Fruit fly (Drosophila melanogaster): ENCODE measurements around the gene Hsp67Bc.
A peak's percentile ranks its signal among the peaks of the same experiment; 100 is the strongest.

The Hsp67Bc gene

DNA sequence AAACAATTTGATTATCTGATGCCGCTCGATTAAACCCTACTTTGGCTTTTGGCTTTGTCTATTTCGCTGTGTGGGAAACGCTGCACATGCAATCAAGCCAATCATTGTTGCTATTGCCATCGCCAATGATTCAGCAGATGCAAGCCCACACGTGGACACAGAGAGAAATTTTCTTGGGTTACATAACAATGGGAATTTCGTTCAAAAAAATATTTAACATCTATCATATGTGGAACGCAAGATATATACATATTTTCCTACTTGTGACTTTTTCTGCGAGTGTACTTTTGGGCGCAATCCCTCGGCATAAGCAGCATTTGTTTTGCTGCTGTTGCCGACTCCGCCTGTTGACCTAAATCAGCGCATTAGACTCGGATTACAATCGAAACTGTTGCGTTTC is 47.0 kb upstream of the Hsp67Bc start (continued):
- TF ChIP-seq tna (GFP tag; IDR thresholded peaks at IDR 0.05; ENCODE audit: partially characterized antibody) (no peak), jigr1 (GFP tag; IDR thresholded peaks at IDR 0.05) (no peak), Bgb (GFP tag; IDR thresholded peaks at IDR 0.05; ENCODE audit: partially characterized antibody) (no peak), vvl (GFP tag; IDR thresholded peaks at IDR 0.05) (peak; percentile 46; the same call in 1 of the 2 replicates), z (GFP tag; IDR thresholded peaks at IDR 0.05) (no peak), CG10565 (GFP tag; optimal IDR thresholded peaks at IDR 0.05) (no peak), CG6854 (GFP tag; optimal IDR thresholded peaks at IDR 0.05) (no peak), bcd (GFP tag; optimal IDR thresholded peaks at IDR 0.05) (no peak), yki (optimal IDR thresholded peaks at IDR 0.05) (no peak), CG10462 (GFP tag; optimal IDR thresholded peaks at IDR 0.05) (no peak), Scr (GFP tag; IDR thresholded peaks at IDR 0.05; ENCODE audit: partially characterized antibody) (no peak), maf-S (GFP tag; optimal IDR thresholded peaks at IDR 0.05) (no peak), CG2678 (tag; optimal IDR thresholded peaks at IDR 0.05) (no peak), PHDP (tag; optimal IDR thresholded peaks at IDR 0.05) (no peak), Rfx (GFP tag; IDR thresholded peaks at IDR 0.05) (no peak), wek (GFP tag; optimal IDR thresholded peaks at IDR 0.05) (no peak), CG10431 (GFP tag; optimal IDR thresholded peaks at IDR 0.05) (no peak), hb (GFP tag; IDR thresholded peaks at IDR 0.05; ENCODE audit: partially characterized antibody) (no peak), CG2116 (GFP tag; optimal IDR thresholded peaks at IDR 0.05) (no peak), sisA (GFP tag; IDR thresholded peaks at IDR 0.05) (peak; percentile 32; the same call in 1 of the 2 replicates), CG15269 (tag; optimal IDR thresholded peaks at IDR 0.05) (no peak), CG11695 (GFP tag; IDR thresholded peaks at IDR 0.05) (peak; percentile 40; the same call in 1 of the 3 replicates), Six4 (GFP tag; optimal IDR thresholded peaks at IDR 0.05) (no peak), trh (GFP tag; optimal IDR thresholded peaks at IDR 0.05) (no peak), HLH3B (GFP tag; IDR thresholded peaks at IDR 0.05) (0 out of 2 replicates have a peak, but pooled peaks have one; percentile 6), Vsx1 (GFP tag; optimal IDR thresholded peaks at IDR 0.05) (no peak), CG9727 (GFP tag; optimal IDR thresholded peaks at IDR 0.05) (no peak), vfl (GFP tag; optimal IDR thresholded peaks at IDR 0.05) (no peak), ERR (GFP tag; optimal IDR thresholded peaks at IDR 0.05) (no peak), E2f1 (GFP tag; IDR thresholded peaks at IDR 0.05) (no peak), ab (GFP tag; optimal IDR thresholded peaks at IDR 0.05) (no peak), CG17912 (GFP tag; optimal IDR thresholded peaks at IDR 0.05) (no peak), CG34422 (GFP tag; IDR thresholded peaks at IDR 0.05) (0 out of 3 replicates have a peak, but pooled peaks have one; percentile 26), dan (GFP tag; IDR thresholded peaks at IDR 0.05) (no peak), CG17328 (GFP tag; IDR thresholded peaks at IDR 0.05) (0 out of 2 replicates have a peak, but pooled peaks have one; percentile 33), CG10959 (GFP tag; IDR thresholded peaks at IDR 0.05) (no peak), CG7271 (tag; optimal IDR thresholded peaks at IDR 0.05) (no peak), Max (GFP tag; optimal IDR thresholded peaks at IDR 0.05) (no peak), cas (GFP tag; IDR thresholded peaks at IDR 0.05) (no peak), CG8359 (GFP tag; optimal IDR thresholded peaks at IDR 0.05; ENCODE audit: borderline replicate concordance) (no peak), Blimp-1 (GFP tag; optimal IDR thresholded peaks at IDR 0.05) (no peak), caup (GFP tag; optimal IDR thresholded peaks at IDR 0.05; ENCODE audit: severe bottlenecking) (no peak), CG4854 (GFP tag; optimal IDR thresholded peaks at IDR 0.05) (no peak), az2 (GFP tag; optimal IDR thresholded peaks at IDR 0.05) (no peak), CG3163 (GFP tag; optimal IDR thresholded peaks at IDR 0.05) (no peak), Taf1 (GFP tag; IDR thresholded peaks at IDR 0.05) (no peak), Atf-2 (GFP tag; optimal IDR thresholded peaks at IDR 0.05) (no peak), da (GFP tag; optimal IDR thresholded peaks at IDR 0.05) (no peak), CG11504 (tag; optimal IDR thresholded peaks at IDR 0.05) (no peak), CG9797 (GFP tag; optimal IDR thresholded peaks at IDR 0.05) (no peak), Hr3 (GFP tag; optimal IDR thresholded peaks at IDR 0.05) (no peak), MBD-R2 (GFP tag; IDR thresholded peaks at IDR 0.05) (no peak)

Data from whole organism, embryonic.